Worm (Caenorhabditis elegans) whole organism, mixed stage, embryonic: ENCODE data around the gene gpx-4.

Source experiments
- M03D4.4 ChIP-seq: sonication (generic microtip); optimal IDR thresholded peaks from 2 replicates; lab custom pipeline; 2017; ENCODE audit warnings: mild to moderate bottlenecking, missing genetic modification characterization, missing compliant biosample characterization
- bed-3 ChIP-seq: fragments of 200-800 bp; sonication (Bioruptor generic); optimal IDR thresholded peaks from 3 replicates; lab custom pipeline; 2018; ENCODE audit warnings: mild to moderate bottlenecking, missing genetic modification characterization, moderate library complexity, missing compliant biosample characterization
- blmp-1 ChIP-seq: fragments of 150-350 bp; optimal IDR thresholded peaks from 2 replicates; lab custom pipeline; 2014; ENCODE audit warnings: missing biosample characterization, missing genetic modification characterization
- ceh-39 ChIP-seq: fragments of 150-350 bp; optimal IDR thresholded peaks from 2 replicates; lab custom pipeline; 2014; ENCODE audit warnings: missing biosample characterization, missing genetic modification characterization
- ceh-83 ChIP-seq: fragments of 200-800 bp; sonication (Bioruptor generic); optimal IDR thresholded peaks from 2 replicates; lab custom pipeline; 2018; ENCODE audit warnings: mild to moderate bottlenecking, missing genetic modification characterization, missing compliant biosample characterization
- ces-1 ChIP-seq: fragments of 150-350 bp; optimal IDR thresholded peaks from 2 replicates; lab custom pipeline; 2014; ENCODE audit warnings: missing biosample characterization, missing genetic modification reagents, missing genetic modification characterization
- cnd-1 ChIP-seq: fragments of 200-800 bp; sonication (Bioruptor generic); optimal IDR thresholded peaks from 2 replicates; lab custom pipeline; 2018; ENCODE audit warnings: mild to moderate bottlenecking, missing genetic modification characterization, missing compliant biosample characterization
- drap-1 ChIP-seq: fragments of 200-800 bp; sonication (Bioruptor generic); optimal IDR thresholded peaks from 3 replicates; lab custom pipeline; 2018; ENCODE audit warnings: mild to moderate bottlenecking, missing genetic modification characterization, missing compliant biosample characterization
- elt-1 ChIP-seq: sonication (generic microtip); optimal IDR thresholded peaks from 2 replicates; lab custom pipeline; 2017; ENCODE audit warnings: missing genetic modification characterization, mild to moderate bottlenecking, missing compliant biosample characterization, antibody characterized with exemption, moderate library complexity, borderline replicate concordance; ENCODE audit not compliant: insufficient read depth
- elt-3 ChIP-seq: fragments of 150-350 bp; optimal IDR thresholded peaks from 2 replicates; lab custom pipeline; 2014; ENCODE audit warnings: missing biosample characterization, missing genetic modification characterization
- flh-1 ChIP-seq: fragments of 200-800 bp; sonication (Bioruptor generic); optimal IDR thresholded peaks from 2 replicates; lab custom pipeline; 2018; ENCODE audit warnings: mild to moderate bottlenecking, missing genetic modification characterization, moderate library complexity, missing compliant biosample characterization
- ham-2 ChIP-seq: fragments of 200-800 bp; sonication (Bioruptor generic); optimal IDR thresholded peaks from 2 replicates; lab custom pipeline; 2018; ENCODE audit warnings: mild to moderate bottlenecking, missing genetic modification characterization, missing compliant biosample characterization
- hlh-1 ChIP-seq: fragments of 150-350 bp; optimal IDR thresholded peaks from 2 replicates; lab custom pipeline; 2014; ENCODE audit warnings: missing biosample characterization, missing genetic modification reagents, missing genetic modification characterization
- lin-13 ChIP-seq: fragments of 150-350 bp; optimal IDR thresholded peaks from 2 replicates; lab custom pipeline; 2014; ENCODE audit warnings: missing biosample characterization, missing genetic modification characterization
- lin-32 ChIP-seq: fragments of 200-800 bp; sonication (Bioruptor generic); optimal IDR thresholded peaks from 2 replicates; lab custom pipeline; 2018; ENCODE audit warnings: mild to moderate bottlenecking, missing genetic modification characterization, missing compliant biosample characterization
- lsy-2 ChIP-seq: fragments of 150-350 bp; optimal IDR thresholded peaks from 2 replicates; lab custom pipeline; 2014; ENCODE audit warnings: missing biosample characterization, missing genetic modification characterization
- mep-1 ChIP-seq: fragments of 150-350 bp; optimal IDR thresholded peaks from 2 replicates; lab custom pipeline; 2017; ENCODE audit warnings: missing biosample characterization, missing genetic modification reagents, missing genetic modification characterization, inconsistent platforms
- mls-2 ChIP-seq: sonication (generic microtip); optimal IDR thresholded peaks from 2 replicates; lab custom pipeline; 2016; ENCODE audit warnings: mild to moderate bottlenecking, missing genetic modification characterization, moderate library complexity, missing compliant biosample characterization
- nhr-2 ChIP-seq: fragments of 150-350 bp; optimal IDR thresholded peaks from 2 replicates; lab custom pipeline; 2014; ENCODE audit warnings: missing biosample characterization, missing genetic modification characterization
- nhr-237 ChIP-seq: fragments of 150-350 bp; optimal IDR thresholded peaks from 2 replicates; lab custom pipeline; 2014; ENCODE audit warnings: missing biosample characterization, missing genetic modification characterization
- nhr-28 ChIP-seq: fragments of 150-350 bp; optimal IDR thresholded peaks from 2 replicates; lab custom pipeline; 2014; ENCODE audit warnings: missing biosample characterization, missing genetic modification characterization
- pha-4 ChIP-seq: fragments of 150-350 bp; optimal IDR thresholded peaks from 2 replicates; lab custom pipeline; 2018; ENCODE audit warnings: missing biosample characterization, missing genetic modification reagents, missing genetic modification characterization
- sem-2 ChIP-seq: fragments of 200-800 bp; sonication (Bioruptor generic); optimal IDR thresholded peaks from 2 replicates; lab custom pipeline; 2018; ENCODE audit warnings: mild to moderate bottlenecking, missing genetic modification characterization, missing compliant biosample characterization
- sptf-1 ChIP-seq: sonication (generic microtip); optimal IDR thresholded peaks from 2 replicates; lab custom pipeline; 2017; ENCODE audit warnings: mild to moderate bottlenecking, missing genetic modification characterization, moderate library complexity, missing compliant biosample characterization
- tbx-8 ChIP-seq: fragments of 200-800 bp; sonication (Bioruptor generic); optimal IDR thresholded peaks from 2 replicates; lab custom pipeline; 2018; ENCODE audit warnings: mild to moderate bottlenecking, missing genetic modification characterization, moderate library complexity, missing compliant biosample characterization
- unc-120 ChIP-seq: sonication (generic microtip); optimal IDR thresholded peaks from 2 replicates; lab custom pipeline; 2017; ENCODE audit warnings: missing genetic modification characterization, missing compliant biosample characterization; ENCODE audit not compliant: poor library complexity, severe bottlenecking
- unc-39 ChIP-seq: fragments of 150-350 bp; optimal IDR thresholded peaks from 2 replicates; lab custom pipeline; 2014; ENCODE audit warnings: missing biosample characterization, missing genetic modification characterization
- unc-62 ChIP-seq: fragments of 150-350 bp; optimal IDR thresholded peaks from 2 replicates; lab custom pipeline; 2014; ENCODE audit warnings: missing biosample characterization, missing genetic modification reagents, missing genetic modification characterization
- zip-8 ChIP-seq: fragments of 150-350 bp; optimal IDR thresholded peaks from 2 replicates; lab custom pipeline; 2014; ENCODE audit warnings: missing biosample characterization, missing genetic modification characterization

The gpx-4 gene

DNA sequence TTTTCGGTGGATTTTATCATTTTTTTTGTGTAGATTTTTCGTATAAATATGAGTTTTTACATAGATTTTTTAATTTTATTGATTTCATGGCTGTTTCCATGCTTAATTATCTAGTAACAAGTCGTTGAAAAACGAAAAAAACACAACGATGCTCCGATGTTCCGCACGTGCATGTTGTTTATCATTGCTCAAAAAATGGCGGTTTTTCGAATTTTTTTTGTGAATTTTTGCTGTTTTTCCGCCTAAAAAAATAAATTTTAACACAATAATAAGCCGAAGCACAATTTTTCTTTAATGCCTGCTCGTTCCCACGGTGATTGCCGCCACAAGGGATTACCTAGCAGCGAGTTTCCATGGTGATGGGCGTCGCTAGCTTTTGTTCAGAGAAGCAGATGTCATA is 32.8 kb downstream of the gpx-4 start:
- TF ChIP-seq sptf-1 (tag; lab: Kevin White, UChicago) (no peak), elt-3 (tag; lab: Kevin White, UChicago) (no peak), drap-1 (no peak), unc-120 (tag; lab: Kevin White, UChicago) (no peak), zip-8 (tag; lab: Kevin White, UChicago) (no peak), mls-2 (tag; lab: Kevin White, UChicago) (no peak), sem-2 (GFP tag; lab: Kevin White, UChicago) (no peak), ceh-83 (GFP tag; lab: Kevin White, UChicago) (no peak), lin-32 (GFP tag; lab: Kevin White, UChicago) (no peak), mep-1 (tag; lab: Kevin White, UChicago) (no peak), lsy-2 (no peak)

ce11 chrIV:2640950-2641349 is 33.9 kb downstream of the gpx-4 start, which contains the start of the genes mdf-2 and nduv-3:
mdf-2 (minus strand) TSS chrIV:2641125.
nduv-3 (plus strand) TSS chrIV:2641310.
- peak; percentile 61 for TF ChIP-seq mep-1 (tag; lab: Kevin White, UChicago)
- TF ChIP-seq ceh-39, result peak; percentile 75
- TF ChIP-seq cnd-1 (tag; lab: Kevin White, UChicago), result no peak
- TF ChIP-seq unc-62 (GFP tag; lab: Kevin White, UChicago), result no peak
- TF ChIP-seq lsy-2, result peak; percentile 78
- TF ChIP-seq lin-32 (GFP tag; lab: Kevin White, UChicago), result no peak
- TF ChIP-seq unc-39 (tag; lab: Kevin White, UChicago), result no peak
- no peak for TF ChIP-seq elt-1 (tag; lab: Kevin White, UChicago)
- no peak for TF ChIP-seq flh-1 (GFP tag; lab: Kevin White, UChicago)
- peak; percentile 74 for TF ChIP-seq pha-4
- TF ChIP-seq ces-1, result peak; percentile 83
- peak; percentile 30 for TF ChIP-seq nhr-237 (tag; lab: Kevin White, UChicago)
- no peak for TF ChIP-seq nhr-28 (tag; lab: Kevin White, UChicago)
- no peak for TF ChIP-seq M03D4.4
- TF ChIP-seq elt-3 (tag; lab: Kevin White, UChicago), result no peak
- TF ChIP-seq lin-13, result peak; percentile 82
- TF ChIP-seq zip-8 (tag; lab: Kevin White, UChicago), result no peak

DNA sequence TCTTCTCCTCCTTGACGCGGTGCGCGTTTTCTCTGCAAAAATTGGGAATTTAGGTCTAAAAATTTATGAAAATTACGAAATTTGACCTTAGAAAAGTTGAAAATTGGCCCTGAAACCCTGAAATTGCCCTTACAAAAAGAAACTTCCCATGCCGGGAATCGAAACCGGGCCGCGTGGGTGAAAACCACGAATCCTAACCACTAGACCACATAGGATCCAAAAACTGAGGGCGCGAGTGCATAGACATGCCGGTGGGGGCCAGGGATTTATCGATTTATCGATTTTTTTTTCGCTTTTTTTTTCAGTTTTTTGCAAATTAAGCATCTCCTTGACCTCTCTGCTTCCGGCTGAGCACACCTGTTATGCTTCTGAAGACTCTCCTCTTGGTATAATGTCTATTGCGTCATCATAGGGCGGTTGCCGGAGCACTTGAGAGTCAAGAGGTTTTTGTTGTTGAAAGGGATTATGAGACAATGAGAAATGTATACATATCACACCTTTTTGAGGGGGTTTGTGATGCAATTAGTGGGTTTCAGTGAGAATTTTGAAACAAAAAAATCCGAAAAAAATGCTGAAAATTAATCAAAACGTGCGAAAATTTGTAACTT is 35.0 kb downstream of the gpx-4 start:
- TF ChIP-seq unc-62 (GFP tag; lab: Kevin White, UChicago) (no peak), mls-2 (tag; lab: Kevin White, UChicago) (peak; percentile 59), drap-1 (peak; percentile 25), mep-1 (tag; lab: Kevin White, UChicago) (no peak), nhr-2 (peak; percentile 90), ceh-83 (GFP tag; lab: Kevin White, UChicago) (peak; percentile 72), lin-32 (GFP tag; lab: Kevin White, UChicago) (peak; percentile 19), zip-8 (tag; lab: Kevin White, UChicago) (peak; percentile 90), lin-13 (no peak), bed-3 (GFP tag; lab: Kevin White, UChicago) (peak; percentile 50), unc-120 (tag; lab: Kevin White, UChicago) (peak; percentile 49), M03D4.4 (peak; percentile 52), hlh-1 (no peak), flh-1 (GFP tag; lab: Kevin White, UChicago) (peak; percentile 13), sptf-1 (tag; lab: Kevin White, UChicago) (peak; percentile 83), cnd-1 (tag; lab: Kevin White, UChicago) (peak; percentile 11), sem-2 (GFP tag; lab: Kevin White, UChicago) (peak; percentile 58), blmp-1 (no peak), ham-2 (GFP tag; lab: Kevin White, UChicago) (peak; percentile 35), tbx-8 (GFP tag; lab: Kevin White, UChicago) (peak; percentile 7)

- peak; percentile 60 for TF ChIP-seq lsy-2
- peak; percentile 34 for TF ChIP-seq zip-8 (tag; lab: Kevin White, UChicago)
- no peak for TF ChIP-seq flh-1 (GFP tag; lab: Kevin White, UChicago)
- TF ChIP-seq nhr-2, result peak; percentile 53
Observed at ce11 chrIV:2634992-2635391, 39.8 kb downstream of the gpx-4 start.

DNA sequence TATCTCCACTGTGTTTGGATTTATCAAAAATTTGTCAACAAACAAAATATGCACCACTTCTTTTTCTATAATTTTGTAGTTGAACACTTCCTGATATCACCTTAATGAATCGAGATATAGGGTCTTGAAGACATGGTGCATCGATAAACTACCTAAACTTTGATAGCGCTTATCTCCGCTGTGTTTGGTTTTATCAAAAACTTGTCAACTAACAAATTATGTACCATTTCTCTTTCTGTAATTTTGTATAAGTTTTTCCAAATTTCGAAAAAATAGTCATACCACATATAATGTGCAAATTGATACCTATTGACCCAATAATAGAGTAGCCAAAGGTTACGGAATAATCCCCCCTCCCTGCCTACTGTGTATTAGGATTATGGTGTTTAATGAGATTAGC is 44.7 kb downstream of the gpx-4 start:
- TF ChIP-seq unc-39 (tag; lab: Kevin White, UChicago) (no peak), nhr-2 (peak; percentile 30)
